Fruit fly (Drosophila melanogaster): ENCODE results near the gene APC7.

The APC7 gene

dm6 chrX:6615476-6615875 lies 18.6 kb downstream of the APC7 start (continued):
- TF ChIP-seq CG17802 (tag; optimal IDR thresholded peaks at IDR 0.05), result no peak
- no peak for TF ChIP-seq h (optimal IDR thresholded peaks at IDR 0.05)
- peak; percentile 60 for TF ChIP-seq CG4404 (GFP tag; IDR thresholded peaks at IDR 0.05)
- no peak for TF ChIP-seq CG2129 (GFP tag; IDR thresholded peaks at IDR 0.05; ENCODE audit: partially characterized antibody)
- no peak for TF ChIP-seq CG3407 (GFP tag; optimal IDR thresholded peaks at IDR 0.05)
- no peak for TF ChIP-seq schlank (tag; optimal IDR thresholded peaks at IDR 0.05)
- no peak for TF ChIP-seq crp (GFP tag; optimal IDR thresholded peaks at IDR 0.05)
- 0 out of 2 replicates have a peak, but pooled peaks have one; percentile 24 for TF ChIP-seq Rfx (GFP tag; IDR thresholded peaks at IDR 0.05)
- TF ChIP-seq da (GFP tag; optimal IDR thresholded peaks at IDR 0.05), result no peak
- no peak for TF ChIP-seq CG16815 (GFP tag; optimal IDR thresholded peaks at IDR 0.05)
- no peak for TF ChIP-seq CG13287 (GFP tag; IDR thresholded peaks at IDR 0.05; ENCODE audit: partially characterized antibody)
- TF ChIP-seq CG7357 (GFP tag; IDR thresholded peaks at IDR 0.05), result peak; percentile 65; the same call in 1 of the 3 replicates
- TF ChIP-seq MESR4 (GFP tag; optimal IDR thresholded peaks at IDR 0.05), result no peak
- no peak for TF ChIP-seq CG10565 (GFP tag; optimal IDR thresholded peaks at IDR 0.05)
- TF ChIP-seq CG3838 (GFP tag; optimal IDR thresholded peaks at IDR 0.05), result no peak
- no peak for TF ChIP-seq luna (GFP tag; optimal IDR thresholded peaks at IDR 0.05)
- peak; percentile 67 for TF ChIP-seq CG18262 (tag; optimal IDR thresholded peaks at IDR 0.05)
- TF ChIP-seq Ada2b (GFP tag; IDR thresholded peaks at IDR 0.05), result peak; percentile 20; the same call in 1 of the 2 replicates
- no peak for TF ChIP-seq Dfd (GFP tag; optimal IDR thresholded peaks at IDR 0.05)
- TF ChIP-seq CG11723 (GFP tag; optimal IDR thresholded peaks at IDR 0.05), result no peak
- TF ChIP-seq H2.0 (GFP tag; IDR thresholded peaks at IDR 0.05), result peak; percentile 37; the same call in 1 of the 2 replicates
- TF ChIP-seq YL-1 (GFP tag; optimal IDR thresholded peaks at IDR 0.05), result no peak
- TF ChIP-seq otp (GFP tag; IDR thresholded peaks at IDR 0.05), result peak; percentile 70
- no peak for TF ChIP-seq CG6175 (GFP tag; IDR thresholded peaks at IDR 0.05)
- TF ChIP-seq Opbp (GFP tag; IDR thresholded peaks at IDR 0.05; ENCODE audit: partially characterized antibody), result no peak
- TF ChIP-seq gcm2 (GFP tag; optimal IDR thresholded peaks at IDR 0.05), result no peak
- TF ChIP-seq Fer2 (tag; optimal IDR thresholded peaks at IDR 0.05), result no peak
- TF ChIP-seq Rx (GFP tag; IDR thresholded peaks at IDR 0.05), result peak; percentile 47; the same call in 1 of the 2 replicates
- TF ChIP-seq CG11695 (GFP tag; IDR thresholded peaks at IDR 0.05), result no peak
- no peak for TF ChIP-seq dm (GFP tag; optimal IDR thresholded peaks at IDR 0.05)
- peak; percentile 68 for TF ChIP-seq CG2678 (tag; optimal IDR thresholded peaks at IDR 0.05)
- TF ChIP-seq Ptx1 (GFP tag; IDR thresholded peaks at IDR 0.05), result peak; percentile 53
- TF ChIP-seq NK7.1 (GFP tag; optimal IDR thresholded peaks at IDR 0.05), result no peak
- TF ChIP-seq Awh (GFP tag; IDR thresholded peaks at IDR 0.05), result peak; percentile 42
- no peak for TF ChIP-seq disco-r (GFP tag; optimal IDR thresholded peaks at IDR 0.05)
- no peak for TF ChIP-seq fru (optimal IDR thresholded peaks at IDR 0.05)
- TF ChIP-seq Side (GFP tag; optimal IDR thresholded peaks at IDR 0.05), result peak; percentile 38
- TF ChIP-seq CG3726 (GFP tag; IDR thresholded peaks at IDR 0.05), result no peak
- no peak for TF ChIP-seq Kr (GFP tag; optimal IDR thresholded peaks at IDR 0.05)
- peak; percentile 6 for TF ChIP-seq Dad (GFP tag; optimal IDR thresholded peaks at IDR 0.05)
- no peak for TF ChIP-seq CG14860 (GFP tag; IDR thresholded peaks at IDR 0.05; ENCODE audit: partially characterized antibody)
- TF ChIP-seq CG17361 (GFP tag; IDR thresholded peaks at IDR 0.05), result peak; percentile 66
- peak; percentile 57 for TF ChIP-seq tin (GFP tag; optimal IDR thresholded peaks at IDR 0.05)
- peak; percentile 36 for TF ChIP-seq en (GFP tag; optimal IDR thresholded peaks at IDR 0.05)
- TF ChIP-seq CG2199 (GFP tag; IDR thresholded peaks at IDR 0.05), result 0 out of 3 replicates have a peak, but pooled peaks have one; percentile 21
- peak; percentile 46; the same call in 2 of the 3 replicates for TF ChIP-seq tgo (GFP tag; IDR thresholded peaks at IDR 0.05)
- TF ChIP-seq CG9817 (tag; optimal IDR thresholded peaks at IDR 0.05), result no peak
- TF ChIP-seq Trl (optimal IDR thresholded peaks at IDR 0.05), result no peak
- TF ChIP-seq Trl (GFP tag; optimal IDR thresholded peaks at IDR 0.05), result peak; percentile 61
- TF ChIP-seq lbe (GFP tag; optimal IDR thresholded peaks at IDR 0.05), result no peak
- no peak for TF ChIP-seq Max (GFP tag; optimal IDR thresholded peaks at IDR 0.05)
- no peak for TF ChIP-seq seq (GFP tag; IDR thresholded peaks at IDR 0.05)
- no peak for TF ChIP-seq CG3065 (GFP tag; optimal IDR thresholded peaks at IDR 0.05)

Data from whole organism, embryonic.